Fruit fly (Drosophila melanogaster) whole organism: ENCODE results near the gene fwe.

Experiments
- CG8478 ChIP-seq: fragments of >200 bp; optimal IDR thresholded peaks from 2 replicates; lab custom pipeline; 2018; ENCODE audit warnings: inconsistent platforms
- Dll ChIP-seq: fragments of >200 bp; optimal IDR thresholded peaks from 2 replicates; lab custom pipeline; 2017
- EcR ChIP-seq, 2 experiments: fragments of >200 bp; optimal IDR thresholded peaks; 2 replicates each; lab custom pipeline; 2017; ENCODE audit warnings: missing biosample characterization in 2 of 2, missing genetic modification characterization in 2 of 2, missing genetic modification reagents in 2 of 2
- pan ChIP-seq: fragments of >200 bp; optimal IDR thresholded peaks from 2 replicates; lab custom pipeline; 2017
- psq ChIP-seq: fragments of >200 bp; optimal IDR thresholded peaks from 2 replicates; lab custom pipeline; 2017
- usp ChIP-seq: fragments of >200 bp; optimal IDR thresholded peaks from 2 replicates; lab custom pipeline; 2017; ENCODE audit warnings: missing biosample characterization, missing genetic modification characterization, mixed read lengths

dm6 chr3L:15760467-15760866 lies 55.7 kb downstream of the fwe start:
- TF ChIP-seq Dll, result no peak
- no peak for TF ChIP-seq psq (lab: Kevin White, UChicago)
- no peak for TF ChIP-seq usp
- no peak for TF ChIP-seq EcR (GFP tag; optimal IDR thresholded peaks at IDR 0.05; lab: Kevin White, UChicago)
- no peak for TF ChIP-seq pan
- no peak for TF ChIP-seq CG8478 (lab: Kevin White, UChicago)
